Worm (Caenorhabditis elegans) whole organism, L1 larva: ENCODE data around the gene mpz-3.

ENCODE experiments used
- elt-2 ChIP-seq: sonication (generic microtip); optimal IDR thresholded peaks from 2 replicates; lab custom pipeline; 2016; ENCODE audit warnings: missing genetic modification characterization, mild to moderate bottlenecking, inconsistent platforms, missing compliant biosample characterization, missing genetic modification reagents
- snpc-4 ChIP-seq: fragments of 150-350 bp; optimal IDR thresholded peaks from 2 replicates; lab custom pipeline; 2014; ENCODE audit warnings: missing biosample characterization, missing genetic modification characterization
- tlp-1 ChIP-seq: fragments of 150-350 bp; optimal IDR thresholded peaks from 2 replicates; lab custom pipeline; 2014; ENCODE audit warnings: missing biosample characterization, missing genetic modification characterization

- no peak for TF ChIP-seq tlp-1 (tag; lab: Kevin White, UChicago)
- no peak for TF ChIP-seq elt-2 (tag; lab: Kevin White, UChicago)
- TF ChIP-seq snpc-4 (tag; lab: Kevin White, UChicago) = no peak
Observed at ce11 chrII:6528629-6529028, 36.6 kb downstream of the mpz-3 start, which contains the start of gene C56E6.4.
